Fruit fly (Drosophila melanogaster) whole organism, embryonic: Measurements from ENCODE around the gene CG11843.
A peak's percentile ranks its signal among the peaks of the same experiment; 100 is the strongest.

Source experiments
- ATbp ChIP-seq: fragments of 200-800 bp; sonication (Bioruptor generic); optimal IDR thresholded peaks from 2 replicates; lab custom pipeline; 2017; ENCODE audit warnings: missing biosample characterization, mild to moderate bottlenecking, missing genetic modification characterization, missing genetic modification reagents
- Ada2b ChIP-seq: fragments of 200-800 bp; sonication (Bioruptor generic); IDR thresholded peaks from 2 replicates; pipeline ENCODE4 v1.3.6; 2022; ENCODE audit warnings: missing biosample characterization, missing genetic modification characterization
- Atf3 ChIP-seq: fragments of 200-800 bp; sonication (Bioruptor generic); optimal IDR thresholded peaks from 3 replicates; lab custom pipeline; 2016; ENCODE audit warnings: missing biosample characterization, missing genetic modification characterization
- Awh ChIP-seq: fragments of 200-800 bp; sonication (Bioruptor generic); IDR thresholded peaks from 2 replicates; pipeline ENCODE4, ENCODE4 v1.3.6; 2022; ENCODE audit warnings: missing biosample characterization, missing genetic modification characterization
- Blimp-1 ChIP-seq: fragments of 200-800 bp; sonication (Bioruptor generic); optimal IDR thresholded peaks from 3 replicates; lab custom pipeline; 2018; ENCODE audit warnings: missing biosample characterization, missing genetic modification characterization, mild to moderate bottlenecking, moderate library complexity, missing genetic modification reagents
- CG11696 ChIP-seq: fragments of 200-800 bp; sonication (Bioruptor generic); IDR thresholded peaks from 2 replicates; pipeline ENCODE4 v1.3.6; 2022; ENCODE audit warnings: missing biosample characterization, missing genetic modification characterization
- CG12219 ChIP-seq: fragments of 200-800 bp; sonication (Bioruptor generic); optimal IDR thresholded peaks from 3 replicates; lab custom pipeline; 2018; ENCODE audit warnings: missing biosample characterization, mild to moderate bottlenecking, missing genetic modification characterization
- CG12942 ChIP-seq: fragments of 200-800 bp; sonication (Bioruptor generic); optimal IDR thresholded peaks from 3 replicates; lab custom pipeline; 2016; ENCODE audit warnings: missing biosample characterization, missing genetic modification characterization
- CG13296 ChIP-seq: fragments of 200-800 bp; sonication (Bioruptor generic); optimal IDR thresholded peaks from 3 replicates; lab custom pipeline; 2018; ENCODE audit warnings: missing biosample characterization, mild to moderate bottlenecking, missing genetic modification characterization
- CG13775 ChIP-seq: fragments of 200-800 bp; sonication (Bioruptor generic); optimal IDR thresholded peaks from 3 replicates; lab custom pipeline; 2017; ENCODE audit warnings: missing biosample characterization, mild to moderate bottlenecking, missing genetic modification characterization
- CG1529 ChIP-seq: fragments of 200-800 bp; sonication (Bioruptor generic); optimal IDR thresholded peaks from 3 replicates; lab custom pipeline; 2018; ENCODE audit warnings: missing biosample characterization, missing genetic modification characterization
- CG1647 ChIP-seq: fragments of 200-800 bp; sonication (Bioruptor generic); optimal IDR thresholded peaks from 3 replicates; lab custom pipeline; 2016; ENCODE audit warnings: missing biosample characterization, missing genetic modification characterization
- CG18764 ChIP-seq: fragments of 200-800 bp; sonication (Bioruptor generic); optimal IDR thresholded peaks from 3 replicates; lab custom pipeline; 2016; ENCODE audit warnings: missing biosample characterization, missing genetic modification characterization
- CG2199 ChIP-seq: fragments of 200-800 bp; sonication (Bioruptor generic); IDR thresholded peaks from 3 replicates; pipeline ENCODE4 v1.3.6; 2022; ENCODE audit warnings: missing biosample characterization, missing genetic modification characterization
- CG2202 ChIP-seq: fragments of 200-800 bp; sonication (Bioruptor generic); optimal IDR thresholded peaks from 2 replicates; lab custom pipeline; 2018; ENCODE audit warnings: missing biosample characterization, mild to moderate bottlenecking, missing genetic modification characterization
- CG30403 ChIP-seq: fragments of 200-800 bp; sonication (Bioruptor generic); optimal IDR thresholded peaks from 3 replicates; lab custom pipeline; 2016; ENCODE audit warnings: missing biosample characterization, missing genetic modification characterization
- CG34224 ChIP-seq: fragments of 200-800 bp; sonication (Bioruptor generic); IDR thresholded peaks from 3 replicates; pipeline ENCODE4 v1.3.6; 2022; ENCODE audit warnings: missing biosample characterization, missing genetic modification characterization; ENCODE audit not compliant: partially characterized antibody
- CG34422 ChIP-seq: fragments of 200-800 bp; sonication (Bioruptor generic); IDR thresholded peaks from 3 replicates; pipeline ENCODE4 v1.3.6; 2022; ENCODE audit warnings: missing biosample characterization, missing genetic modification characterization
- CG3995 ChIP-seq: fragments of 200-800 bp; sonication (Bioruptor generic); optimal IDR thresholded peaks from 3 replicates; lab custom pipeline; 2016; ENCODE audit warnings: missing biosample characterization, missing genetic modification characterization
- CG4282 ChIP-seq: fragments of 200-800 bp; sonication (Bioruptor generic); optimal IDR thresholded peaks from 2 replicates; lab custom pipeline; 2016; ENCODE audit warnings: missing biosample characterization, missing genetic modification characterization
- CG4328 ChIP-seq: fragments of 200-800 bp; sonication (Bioruptor generic); optimal IDR thresholded peaks from 3 replicates; lab custom pipeline; 2017; ENCODE audit warnings: missing biosample characterization, missing genetic modification reagents, missing genetic modification characterization
- CG4617 ChIP-seq: fragments of 200-800 bp; sonication (Bioruptor generic); optimal IDR thresholded peaks from 3 replicates; lab custom pipeline; 2016; ENCODE audit warnings: missing biosample characterization, missing genetic modification characterization, borderline replicate concordance
- CG4854 ChIP-seq: fragments of 200-800 bp; sonication (Bioruptor generic); optimal IDR thresholded peaks from 2 replicates; lab custom pipeline; 2016; ENCODE audit warnings: missing biosample characterization, missing genetic modification characterization, inconsistent platforms
- CG7372 ChIP-seq: fragments of 200-800 bp; sonication (Bioruptor generic); IDR thresholded peaks from 2 replicates; pipeline ENCODE4 v1.3.6; 2022; ENCODE audit warnings: missing biosample characterization, missing genetic modification characterization
- D19B ChIP-seq: fragments of 200-800 bp; sonication (Bioruptor generic); optimal IDR thresholded peaks from 2 replicates; lab custom pipeline; 2017; ENCODE audit warnings: missing biosample characterization, mild to moderate bottlenecking, missing genetic modification characterization
- Hey ChIP-seq: fragments of 200-800 bp; sonication (Bioruptor generic); optimal IDR thresholded peaks from 3 replicates; lab custom pipeline; 2018; ENCODE audit warnings: missing biosample characterization, mild to moderate bottlenecking, missing genetic modification characterization
- HmgD ChIP-seq: fragments of 200-800 bp; sonication (Bioruptor generic); optimal IDR thresholded peaks from 3 replicates; lab custom pipeline; 2016; ENCODE audit warnings: missing biosample characterization, missing genetic modification characterization
- Hmx ChIP-seq: fragments of 200-800 bp; sonication (Bioruptor generic); optimal IDR thresholded peaks from 2 replicates; lab custom pipeline; 2016; ENCODE audit warnings: missing biosample characterization, missing genetic modification characterization
- Hr51 ChIP-seq, 2 experiments: fragments of 200-800 bp; sonication (Bioruptor generic); optimal IDR thresholded peaks; 2 replicates in 1 of 2; 3 replicates in 1 of 2; lab custom pipeline; 2016 to 2018; ENCODE audit warnings: missing biosample characterization in 2 of 2, missing genetic modification characterization in 2 of 2, mild to moderate bottlenecking in 1 of 2, moderate library complexity in 1 of 2
- Opbp ChIP-seq: fragments of 200-800 bp; sonication (Bioruptor generic); IDR thresholded peaks from 3 replicates; pipeline ENCODE4 v1.3.6; 2022; ENCODE audit warnings: missing biosample characterization, missing genetic modification characterization; ENCODE audit not compliant: partially characterized antibody
- Six4 ChIP-seq: fragments of 200-800 bp; sonication (Bioruptor generic); optimal IDR thresholded peaks from 2 replicates; lab custom pipeline; 2016; ENCODE audit warnings: missing biosample characterization, missing genetic modification characterization
- chif ChIP-seq, 2 experiments: fragments of 200-800 bp; sonication (Bioruptor generic); optimal IDR thresholded peaks; 3 replicates each; lab custom pipeline; 2016; ENCODE audit warnings: missing biosample characterization in 2 of 2, missing genetic modification characterization in 2 of 2
- fru ChIP-seq: fragments of >200 bp; optimal IDR thresholded peaks from 2 replicates; lab custom pipeline; 2017
- gce ChIP-seq: fragments of 200-800 bp; sonication (Bioruptor generic); IDR thresholded peaks from 3 replicates; pipeline ENCODE4 v1.3.6; 2022; ENCODE audit warnings: missing biosample characterization, missing genetic modification characterization
- knrl ChIP-seq: fragments of 200-800 bp; sonication (Bioruptor generic); IDR thresholded peaks from 3 replicates; pipeline ENCODE4 v1.3.6; 2022; ENCODE audit warnings: missing biosample characterization, missing genetic modification characterization; ENCODE audit not compliant: partially characterized antibody
- lab ChIP-seq: fragments of 200-800 bp; sonication (Bioruptor generic); optimal IDR thresholded peaks from 3 replicates; lab custom pipeline; 2017; ENCODE audit warnings: missing biosample characterization, missing genetic modification characterization, mild to moderate bottlenecking, moderate library complexity, missing genetic modification reagents
- mirr ChIP-seq: fragments of 200-800 bp; sonication (Bioruptor generic); optimal IDR thresholded peaks from 3 replicates; lab custom pipeline; 2018; ENCODE audit warnings: missing biosample characterization, mild to moderate bottlenecking, missing genetic modification characterization
- nom ChIP-seq: fragments of 200-800 bp; sonication (Bioruptor generic); optimal IDR thresholded peaks from 2 replicates; lab custom pipeline; 2017; ENCODE audit warnings: missing biosample characterization, missing genetic modification characterization, mild to moderate bottlenecking, moderate library complexity, missing genetic modification reagents
- oc ChIP-seq: fragments of 200-800 bp; sonication (Bioruptor generic); optimal IDR thresholded peaks from 2 replicates; lab custom pipeline; 2018; ENCODE audit warnings: missing biosample characterization, mild to moderate bottlenecking, missing genetic modification characterization, moderate library complexity
- pros ChIP-seq: fragments of 200-800 bp; sonication (Bioruptor generic); optimal IDR thresholded peaks from 3 replicates; lab custom pipeline; 2019; ENCODE audit warnings: missing biosample characterization, mild to moderate bottlenecking, missing genetic modification characterization, moderate library complexity
- psq ChIP-seq: fragments of 200-800 bp; sonication (Bioruptor generic); optimal IDR thresholded peaks from 2 replicates; lab custom pipeline; 2017; ENCODE audit warnings: missing biosample characterization, missing genetic modification characterization
- rib ChIP-seq: fragments of 200-800 bp; sonication (Bioruptor generic); IDR thresholded peaks from 2 replicates; pipeline ENCODE4 v1.3.6; 2022; ENCODE audit warnings: missing biosample characterization, missing genetic modification characterization
- sim ChIP-seq: fragments of 200-800 bp; sonication (Bioruptor generic); IDR thresholded peaks from 2 replicates; pipeline ENCODE4 v1.3.6; 2022; ENCODE audit warnings: missing biosample characterization, missing genetic modification characterization
- so ChIP-seq: fragments of 200-800 bp; sonication (Bioruptor generic); IDR thresholded peaks from 3 replicates; pipeline ENCODE4 v1.3.6; 2022; ENCODE audit warnings: missing biosample characterization, missing genetic modification characterization
- stc ChIP-seq: fragments of 200-800 bp; sonication (Bioruptor generic); IDR thresholded peaks from 2 replicates; pipeline ENCODE4 v1.3.6; 2022; ENCODE audit warnings: missing biosample characterization, missing genetic modification characterization
- trem ChIP-seq: fragments of 200-800 bp; optimal IDR thresholded peaks from 3 replicates; lab custom pipeline; 2019; ENCODE audit warnings: missing biosample characterization, mild to moderate bottlenecking, missing genetic modification characterization, moderate library complexity
- z ChIP-seq: fragments of 200-800 bp; sonication (Bioruptor generic); IDR thresholded peaks from 3 replicates; pipeline ENCODE4 v1.3.6; 2022; ENCODE audit warnings: missing biosample characterization, missing genetic modification characterization

The CG11843 gene

DNA sequence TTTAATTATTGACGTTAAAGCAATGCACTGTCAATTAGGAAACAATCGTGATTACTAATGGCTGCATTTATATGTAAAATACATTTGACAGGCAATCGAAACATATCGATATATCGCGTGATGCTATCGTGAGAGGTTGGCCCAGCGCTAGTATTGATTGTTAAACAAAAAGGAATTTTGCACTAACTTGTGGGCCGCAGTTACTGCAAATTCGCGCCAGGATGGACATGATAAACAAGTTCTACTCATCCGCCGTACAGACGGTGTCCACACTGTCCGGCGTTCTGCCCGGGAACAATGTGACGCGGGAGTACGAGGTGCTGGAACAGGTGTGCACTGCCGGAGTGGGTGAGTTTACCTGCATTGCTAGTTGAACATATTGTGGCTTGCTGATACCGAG is 27.0 kb upstream of the CG11843 start, which contains the start of the genes eIF4E6 and CG1951 (continued):
- peak; percentile 47 for TF ChIP-seq trem (tag; lab: Kevin White, UChicago)
- TF ChIP-seq CG4854 (GFP tag; lab: Kevin White, UChicago): no peak
- TF ChIP-seq Opbp (GFP tag; lab: Robert Waterston, UW): peak; percentile 98
- no peak for TF ChIP-seq CG4282 (GFP tag; lab: Kevin White, UChicago)
- TF ChIP-seq knrl (GFP tag; lab: Robert Waterston, UW): peak; percentile 95
- TF ChIP-seq so (GFP tag; lab: Robert Waterston, UW): no peak
- peak; percentile 45; the same call in 1 of the 3 replicates for TF ChIP-seq CG2199 (GFP tag; lab: Robert Waterston, UW)
- TF ChIP-seq CG30403: no peak
- TF ChIP-seq Six4 (GFP tag; lab: Kevin White, UChicago): no peak

DNA sequence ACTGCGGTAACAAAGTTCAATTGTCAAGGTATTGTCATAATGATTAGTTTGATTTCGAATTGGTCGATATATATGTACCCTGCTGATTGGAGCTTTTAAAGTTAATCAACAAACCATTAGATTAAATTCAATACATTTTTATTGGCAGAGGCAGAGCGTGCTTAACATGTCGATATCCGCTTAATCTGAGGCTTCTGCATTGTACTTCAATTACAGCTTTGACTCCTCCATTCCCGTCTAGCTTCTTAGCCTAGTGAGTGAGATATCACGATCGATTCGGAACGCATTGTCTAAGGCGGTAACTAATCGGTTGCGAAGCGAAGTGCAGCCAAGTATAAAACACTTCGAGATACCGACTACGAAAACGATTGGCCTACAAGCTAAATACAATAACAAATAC is 21.6 kb upstream of the CG11843 start, which contains the start of gene Ssl2:
TSS of gene Ssl2 (minus strand) at position 101 of the 400 bp plus-strand sequence.
- TF ChIP-seq CG12219 (GFP tag; lab: Kevin White, UChicago): no peak
- no peak for TF ChIP-seq psq
- TF ChIP-seq fru (lab: Kevin White, UChicago): no peak
- no peak for TF ChIP-seq sim (GFP tag; lab: Robert Waterston, UW)
- no peak for TF ChIP-seq CG13296 (GFP tag; lab: Kevin White, UChicago)
- no peak for TF ChIP-seq nom (GFP tag; lab: Kevin White, UChicago)
- no peak for TF ChIP-seq Atf3 (GFP tag; lab: Kevin White, UChicago)
- TF ChIP-seq CG34224 (GFP tag; lab: Robert Waterston, UW): no peak
- no peak for TF ChIP-seq chif (GFP tag; optimal IDR thresholded peaks at IDR 0.05; lab: Kevin White, UChicago)
- TF ChIP-seq CG7372 (GFP tag; lab: Robert Waterston, UW): no peak
- no peak for TF ChIP-seq CG13775
- no peak for TF ChIP-seq CG12942 (GFP tag; lab: Kevin White, UChicago)
- no peak for TF ChIP-seq z (GFP tag; lab: Robert Waterston, UW)
- no peak for TF ChIP-seq CG2202
- TF ChIP-seq mirr (GFP tag; lab: Kevin White, UChicago): no peak
- TF ChIP-seq CG34422: no peak
- TF ChIP-seq Hey (tag; lab: Kevin White, UChicago): no peak

DNA sequence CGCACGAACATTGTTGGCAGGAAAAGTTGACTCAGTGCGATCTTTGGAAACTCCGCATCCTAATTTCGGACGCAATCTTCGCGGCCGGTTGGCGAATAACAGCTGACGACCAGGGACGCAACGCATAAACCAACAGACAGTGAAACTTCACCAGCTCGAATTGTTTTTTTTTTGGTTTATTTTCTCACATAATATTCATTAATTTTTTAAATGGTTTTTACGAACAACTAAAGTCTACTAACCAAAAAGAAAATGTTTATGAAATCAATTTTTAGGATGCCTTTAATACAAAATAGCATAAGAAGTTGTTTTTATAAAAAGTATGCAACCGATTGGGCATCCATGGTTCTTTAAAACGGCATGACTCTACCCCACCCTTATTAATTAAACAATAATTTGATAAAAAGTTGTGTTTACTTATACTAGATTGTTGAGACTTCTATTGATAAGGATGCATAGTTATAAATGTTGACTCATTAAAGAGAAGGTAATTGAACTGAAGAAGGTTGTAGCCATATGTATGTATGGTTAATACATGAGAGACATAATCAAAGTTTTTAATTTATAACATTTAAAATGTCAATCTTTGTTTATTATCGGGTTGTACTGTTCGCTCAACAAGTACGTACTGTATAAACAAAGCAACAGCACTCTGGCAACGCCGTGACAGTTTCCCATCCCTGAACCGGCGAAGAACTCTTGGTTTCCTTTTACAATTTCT is 20.1 kb upstream of the CG11843 start, which contains the start of the genes beta4GalNAcTB and Cpsf100:
TSS of gene beta4GalNAcTB (minus strand) at position 100 of the 721 bp plus-strand sequence.
TSS of gene Cpsf100 (plus strand) at position 665 of the 721 bp plus-strand sequence.
- TF ChIP-seq Ada2b: peak; percentile 29; the same call in 1 of the 2 replicates
- TF ChIP-seq rib (GFP tag; lab: Robert Waterston, UW): peak; percentile 65; the same call in 1 of the 2 replicates
- TF ChIP-seq stc: no peak
- peak; percentile 54 for TF ChIP-seq trem (tag; lab: Kevin White, UChicago)
- peak; percentile 32 for TF ChIP-seq CG4328
- TF ChIP-seq pros (GFP tag; lab: Kevin White, UChicago): no peak
- TF ChIP-seq oc (tag; lab: Kevin White, UChicago): no peak
- peak; percentile 89 for TF ChIP-seq CG13775
- TF ChIP-seq CG11696: 0 out of 2 replicates have a peak, but pooled peaks have one; percentile 37
- peak; percentile 36 for TF ChIP-seq ATbp (GFP tag; lab: Kevin White, UChicago)
- TF ChIP-seq sim (GFP tag; lab: Robert Waterston, UW): no peak
- peak; percentile 68 for TF ChIP-seq CG1529
- TF ChIP-seq CG18764 (GFP tag; lab: Kevin White, UChicago): peak; percentile 49
- no peak for TF ChIP-seq Awh
- TF ChIP-seq gce (GFP tag; lab: Robert Waterston, UW): no peak
- TF ChIP-seq Blimp-1 (GFP tag; lab: Kevin White, UChicago): no peak
- TF ChIP-seq CG4617: peak; percentile 4
- peak; percentile 46 for TF ChIP-seq Hmx (GFP tag; lab: Kevin White, UChicago)
- no peak for TF ChIP-seq CG1647
- no peak for TF ChIP-seq HmgD (GFP tag; lab: Kevin White, UChicago)
- TF ChIP-seq D19B: peak; percentile 35
- TF ChIP-seq CG3995: peak; percentile 63
- peak; percentile 42 to 57 for TF ChIP-seq Hr51 (GFP tag; optimal IDR thresholded peaks at IDR 0.05; lab: Kevin White, UChicago)
- TF ChIP-seq lab (GFP tag; lab: Kevin White, UChicago): no peak
